Fruit fly (Drosophila melanogaster): Measurements from ENCODE around the gene Elp1.

Elp1 gene

dm6 chr3R:11649449-11649848, 1.3 kb upstream of the Elp1 start (continued):
- TF ChIP-seq trem (tag; optimal IDR thresholded peaks at IDR 0.05), result peak; percentile 20
- peak; percentile 94 for TF ChIP-seq CG11695 (GFP tag; IDR thresholded peaks at IDR 0.05)
- peak; percentile 53; the same call in 1 of the 3 replicates for TF ChIP-seq z (GFP tag; IDR thresholded peaks at IDR 0.05)
- TF ChIP-seq CG3163 (GFP tag; optimal IDR thresholded peaks at IDR 0.05), result peak; percentile 88
- peak; percentile 97 for TF ChIP-seq HLH54F (GFP tag; optimal IDR thresholded peaks at IDR 0.05)
- peak; percentile 84 for TF ChIP-seq kay (GFP tag; optimal IDR thresholded peaks at IDR 0.05)
- TF ChIP-seq lab (GFP tag; optimal IDR thresholded peaks at IDR 0.05), result peak; percentile 98
- TF ChIP-seq ind (GFP tag; optimal IDR thresholded peaks at IDR 0.05), result peak; percentile 98
- no peak for TF ChIP-seq CG6791 (GFP tag; IDR thresholded peaks at IDR 0.05; ENCODE audit: partially characterized antibody)
- TF ChIP-seq CG16813 (GFP tag; IDR thresholded peaks at IDR 0.05; ENCODE audit: partially characterized antibody), result no peak
- peak; percentile 94 for TF ChIP-seq CG12299 (tag; optimal IDR thresholded peaks at IDR 0.05)
- peak; percentile 95 for TF ChIP-seq CG18599 (GFP tag; optimal IDR thresholded peaks at IDR 0.05)
- peak; percentile 93 for TF ChIP-seq CG4820 (GFP tag; optimal IDR thresholded peaks at IDR 0.05)
- TF ChIP-seq CG10654 (GFP tag; optimal IDR thresholded peaks at IDR 0.05), result peak; percentile 95
- TF ChIP-seq CG8281 (tag; optimal IDR thresholded peaks at IDR 0.05), result peak; percentile 81
- TF ChIP-seq ranshi (GFP tag; IDR thresholded peaks at IDR 0.05), result peak; percentile 97
- peak; percentile 95 for TF ChIP-seq CG17328 (GFP tag; IDR thresholded peaks at IDR 0.05)
- peak; percentile 97 for TF ChIP-seq CG7786 (GFP tag; optimal IDR thresholded peaks at IDR 0.05)
- peak; percentile 97 for TF ChIP-seq fu2 (GFP tag; optimal IDR thresholded peaks at IDR 0.05)
- no peak for TF ChIP-seq vnd (GFP tag; IDR thresholded peaks at IDR 0.05; ENCODE audit: partially characterized antibody)
- TF ChIP-seq onecut (GFP tag; IDR thresholded peaks at IDR 0.05), result peak; percentile 92
- TF ChIP-seq CG31441 (GFP tag; IDR thresholded peaks at IDR 0.05), result peak; percentile 88
- peak; percentile 95 for TF ChIP-seq CG12104 (GFP tag; optimal IDR thresholded peaks at IDR 0.05)
- TF ChIP-seq CG3838 (GFP tag; optimal IDR thresholded peaks at IDR 0.05), result peak; percentile 91
- peak; percentile 90 for TF ChIP-seq CG4328 (GFP tag; optimal IDR thresholded peaks at IDR 0.05)
- TF ChIP-seq pros (GFP tag; optimal IDR thresholded peaks at IDR 0.05), result no peak
- peak; percentile 95 for TF ChIP-seq CG17612 (GFP tag; IDR thresholded peaks at IDR 0.05)
- TF ChIP-seq CG4707 (GFP tag; optimal IDR thresholded peaks at IDR 0.05), result peak; percentile 82
- TF ChIP-seq pan (optimal IDR thresholded peaks at IDR 0.05), result no peak
- TF ChIP-seq pan (GFP tag; optimal IDR thresholded peaks at IDR 0.05 in 1 of 2, IDR thresholded peaks at IDR 0.05 in 1 of 2), result peak in 1 of 2 experiments; percentile 99
- no peak for TF ChIP-seq insv (GFP tag; optimal IDR thresholded peaks at IDR 0.05)
- peak; percentile 99 for TF ChIP-seq CG2120 (GFP tag; optimal IDR thresholded peaks at IDR 0.05)
- TF ChIP-seq ro (GFP tag; IDR thresholded peaks at IDR 0.05), result peak; percentile 86
- TF ChIP-seq B-H1 (GFP tag; IDR thresholded peaks at IDR 0.05), result peak; percentile 95
- TF ChIP-seq Sox100B (GFP tag; optimal IDR thresholded peaks at IDR 0.05), result peak; percentile 91
- peak; percentile 96 for TF ChIP-seq Dad (GFP tag; optimal IDR thresholded peaks at IDR 0.05)
- TF ChIP-seq CG18011 (GFP tag; optimal IDR thresholded peaks at IDR 0.05), result peak; percentile 85
- peak; percentile 89 for TF ChIP-seq MTF-1 (GFP tag; optimal IDR thresholded peaks at IDR 0.05; ENCODE audit: borderline replicate concordance)
- TF ChIP-seq CG9797 (GFP tag; optimal IDR thresholded peaks at IDR 0.05), result no peak
- peak; percentile 98 for TF ChIP-seq ci (GFP tag; IDR thresholded peaks at IDR 0.05)
- peak; percentile 96 for TF ChIP-seq ttk (GFP tag; IDR thresholded peaks at IDR 0.05)
- no peak for TF ChIP-seq zen2 (GFP tag; IDR thresholded peaks at IDR 0.05; ENCODE audit: partially characterized antibody)
- peak; percentile 99 for TF ChIP-seq NFAT (GFP tag; IDR thresholded peaks at IDR 0.05)
- TF ChIP-seq CG7372 (GFP tag; IDR thresholded peaks at IDR 0.05), result peak; percentile 98
- TF ChIP-seq vvl (GFP tag; IDR thresholded peaks at IDR 0.05), result peak; percentile 99
- peak; percentile 94 for TF ChIP-seq CG4404 (GFP tag; IDR thresholded peaks at IDR 0.05)
- peak; percentile 94 for TF ChIP-seq CG12219 (GFP tag; optimal IDR thresholded peaks at IDR 0.05)
- TF ChIP-seq klu (GFP tag; IDR thresholded peaks at IDR 0.05), result peak; percentile 93
- TF ChIP-seq HLH3B (GFP tag; IDR thresholded peaks at IDR 0.05), result peak; percentile 97
- peak; percentile 95 for TF ChIP-seq Oli (tag; optimal IDR thresholded peaks at IDR 0.05)
- TF ChIP-seq cad (GFP tag; optimal IDR thresholded peaks at IDR 0.05), result no peak
- TF ChIP-seq dan (GFP tag; IDR thresholded peaks at IDR 0.05), result peak; percentile 68
